Fruit fly (Drosophila melanogaster) whole organism, embryonic: ENCODE results near the gene Shc.

Source experiments
- Abd-B ChIP-seq: fragments of 200-800 bp; sonication (Bioruptor generic); optimal IDR thresholded peaks from 2 replicates; lab custom pipeline; 2018; ENCODE audit warnings: missing biosample characterization, mild to moderate bottlenecking, missing genetic modification characterization, moderate library complexity
- Asciz ChIP-seq: fragments of 200-800 bp; sonication (Bioruptor generic); optimal IDR thresholded peaks from 2 replicates; lab custom pipeline; 2017; ENCODE audit warnings: missing biosample characterization, mild to moderate bottlenecking, missing genetic modification characterization, missing genetic modification reagents
- Blimp-1 ChIP-seq: fragments of 200-800 bp; sonication (Bioruptor generic); optimal IDR thresholded peaks from 3 replicates; lab custom pipeline; 2018; ENCODE audit warnings: missing biosample characterization, missing genetic modification characterization, mild to moderate bottlenecking, moderate library complexity, missing genetic modification reagents
- Bteb2 ChIP-seq: fragments of 200-800 bp; sonication (Bioruptor generic); optimal IDR thresholded peaks from 2 replicates; lab custom pipeline; 2016; ENCODE audit warnings: missing biosample characterization, missing genetic modification characterization
- CG10147 ChIP-seq: fragments of 200-800 bp; sonication (Bioruptor generic); optimal IDR thresholded peaks from 2 replicates; lab custom pipeline; 2019; ENCODE audit warnings: missing biosample characterization, mild to moderate bottlenecking, missing genetic modification characterization, moderate library complexity
- CG10209 ChIP-seq: fragments of 200-800 bp; sonication (Bioruptor generic); optimal IDR thresholded peaks from 3 replicates; lab custom pipeline; 2017; ENCODE audit warnings: missing biosample characterization, mild to moderate bottlenecking, missing genetic modification characterization, missing genetic modification reagents
- CG10267 ChIP-seq: fragments of 200-800 bp; sonication (Bioruptor generic); optimal IDR thresholded peaks from 2 replicates; lab custom pipeline; 2018; ENCODE audit warnings: missing biosample characterization, mild to moderate bottlenecking, missing genetic modification characterization, moderate library complexity
- CG10321 ChIP-seq: fragments of 200-800 bp; sonication (Bioruptor generic); IDR thresholded peaks from 2 replicates; pipeline ENCODE4 v1.3.6; 2022; ENCODE audit warnings: missing biosample characterization, missing genetic modification characterization
- CG10543 ChIP-seq: fragments of 200-800 bp; sonication (Bioruptor generic); optimal IDR thresholded peaks from 3 replicates; lab custom pipeline; 2017; ENCODE audit warnings: missing biosample characterization, mild to moderate bottlenecking, missing genetic modification characterization, moderate library complexity
- CG10565 ChIP-seq: fragments of 200-800 bp; sonication (Bioruptor generic); optimal IDR thresholded peaks from 3 replicates; lab custom pipeline; 2016; ENCODE audit warnings: missing biosample characterization, mild to moderate bottlenecking, missing genetic modification characterization
- CG11456 ChIP-seq: fragments of 200-800 bp; sonication (Bioruptor generic); IDR thresholded peaks from 3 replicates; pipeline ENCODE4 v1.3.6; 2022; ENCODE audit warnings: missing biosample characterization, missing genetic modification characterization
- CG12659 ChIP-seq: fragments of 200-800 bp; sonication (Bioruptor generic); optimal IDR thresholded peaks from 3 replicates; lab custom pipeline; 2017; ENCODE audit warnings: mild to moderate bottlenecking, missing biosample characterization, missing genetic modification reagents, missing genetic modification characterization
- CG12769 ChIP-seq: fragments of 200-800 bp; sonication (Bioruptor generic); optimal IDR thresholded peaks from 2 replicates; lab custom pipeline; 2019; ENCODE audit warnings: missing biosample characterization, mild to moderate bottlenecking, missing genetic modification characterization, moderate library complexity
- CG13123 ChIP-seq: fragments of 200-800 bp; sonication (Bioruptor generic); optimal IDR thresholded peaks from 2 replicates; lab custom pipeline; 2016; ENCODE audit warnings: missing biosample characterization, missing genetic modification characterization
- CG14441 ChIP-seq: fragments of 200-800 bp; sonication (Bioruptor generic); IDR thresholded peaks from 2 replicates; pipeline ENCODE4 v1.3.6; 2022; ENCODE audit warnings: missing biosample characterization, missing genetic modification characterization
- CG18599 ChIP-seq: fragments of 200-800 bp; sonication (Bioruptor generic); optimal IDR thresholded peaks from 3 replicates; lab custom pipeline; 2017; ENCODE audit warnings: missing biosample characterization, missing genetic modification characterization, mild to moderate bottlenecking, moderate library complexity, missing genetic modification reagents
- CG3163 ChIP-seq: fragments of 200-800 bp; sonication (Bioruptor generic); optimal IDR thresholded peaks from 3 replicates; lab custom pipeline; 2016; ENCODE audit warnings: missing biosample characterization, missing genetic modification characterization
- CG4360 ChIP-seq: fragments of 200-800 bp; sonication (Bioruptor generic); IDR thresholded peaks from 2 replicates; pipeline ENCODE4 v1.3.6; 2022; ENCODE audit warnings: missing biosample characterization, missing genetic modification characterization
- CG6689 ChIP-seq: fragments of 200-800 bp; sonication (Bioruptor generic); IDR thresholded peaks from 2 replicates; pipeline ENCODE4 v1.3.6; 2022; ENCODE audit warnings: missing biosample characterization, missing genetic modification characterization
- CG6854 ChIP-seq: fragments of 200-800 bp; sonication (Bioruptor generic); optimal IDR thresholded peaks from 3 replicates; lab custom pipeline; 2017; ENCODE audit warnings: missing biosample characterization, mild to moderate bottlenecking, missing genetic modification characterization
- CG7963 ChIP-seq: fragments of 200-800 bp; sonication (Bioruptor generic); IDR thresholded peaks from 3 replicates; pipeline ENCODE4 v1.3.6; 2022; ENCODE audit warnings: missing biosample characterization, missing genetic modification characterization; ENCODE audit not compliant: partially characterized antibody
- CG8290 ChIP-seq, 3 experiments: fragments of 200-800 bp; sonication (Bioruptor generic); optimal IDR thresholded peaks; 2 replicates each; lab custom pipeline; 2016 to 2019; ENCODE audit warnings: missing biosample characterization in 3 of 3, missing genetic modification characterization in 3 of 3, mild to moderate bottlenecking in 2 of 3, moderate library complexity in 1 of 3
- CG8478 ChIP-seq: fragments of >200 bp; optimal IDR thresholded peaks from 2 replicates; lab custom pipeline; 2018
- CrebB ChIP-seq: fragments of 200-800 bp; sonication (Bioruptor generic); optimal IDR thresholded peaks from 3 replicates; lab custom pipeline; 2018; ENCODE audit warnings: missing biosample characterization, mild to moderate bottlenecking, missing genetic modification characterization
- D19A ChIP-seq: fragments of 200-800 bp; optimal IDR thresholded peaks from 3 replicates; lab custom pipeline; 2019; ENCODE audit warnings: missing biosample characterization, mild to moderate bottlenecking, missing genetic modification characterization, moderate library complexity
- Eip74EF ChIP-seq, 2 experiments: fragments of 200-800 bp in 1 of 2; fragments of >200 bp in 1 of 2; sonication (Bioruptor generic) in 1 of 2; optimal IDR thresholded peaks; 2 replicates each; lab custom pipeline; 2017 to 2019; ENCODE audit warnings: missing biosample characterization in 2 of 2, missing genetic modification characterization in 2 of 2, mild to moderate bottlenecking in 1 of 2, moderate library complexity in 1 of 2
- Fer1 ChIP-seq: fragments of 200-800 bp; sonication (Bioruptor generic); optimal IDR thresholded peaks from 2 replicates; lab custom pipeline; 2017; ENCODE audit warnings: missing biosample characterization, mild to moderate bottlenecking, missing genetic modification characterization
- Hmr ChIP-seq: fragments of 200-800 bp; sonication (Bioruptor generic); optimal IDR thresholded peaks from 3 replicates; lab custom pipeline; 2017; ENCODE audit warnings: mild to moderate bottlenecking, missing biosample characterization, missing genetic modification reagents, missing genetic modification characterization
- MTF-1 ChIP-seq: fragments of 200-800 bp; sonication (Bioruptor generic); optimal IDR thresholded peaks from 2 replicates; lab custom pipeline; 2018; ENCODE audit warnings: missing biosample characterization, mild to moderate bottlenecking, missing genetic modification characterization, borderline replicate concordance
- Meics ChIP-seq: fragments of 200-800 bp; sonication (Bioruptor generic); optimal IDR thresholded peaks from 2 replicates; lab custom pipeline; 2017; ENCODE audit warnings: missing biosample characterization, mild to moderate bottlenecking, missing genetic modification characterization
- Pdp1 ChIP-seq, 2 experiments: fragments of 200-800 bp; sonication (Bioruptor generic); optimal IDR thresholded peaks; 3 replicates each; lab custom pipeline; 2016; ENCODE audit warnings: missing biosample characterization in 2 of 2, missing genetic modification characterization in 2 of 2, mild to moderate bottlenecking in 1 of 2, moderate library complexity in 1 of 2
- Ptx1 ChIP-seq: fragments of 200-800 bp; sonication (Bioruptor generic); IDR thresholded peaks from 2 replicates; pipeline ENCODE4 v1.3.6; 2022; ENCODE audit warnings: missing biosample characterization, missing genetic modification characterization
- Ravus ChIP-seq: fragments of 200-800 bp; sonication (Bioruptor generic); IDR thresholded peaks from 2 replicates; pipeline ENCODE4 v1.3.6; 2022; ENCODE audit warnings: missing biosample characterization, missing genetic modification characterization
- Sox100B ChIP-seq: fragments of 200-800 bp; sonication (Bioruptor generic); optimal IDR thresholded peaks from 3 replicates; lab custom pipeline; 2018; ENCODE audit warnings: missing biosample characterization, mild to moderate bottlenecking, missing genetic modification characterization
- Sox102F ChIP-seq: fragments of 200-800 bp; sonication (Bioruptor generic); optimal IDR thresholded peaks from 2 replicates; lab custom pipeline; 2018; ENCODE audit warnings: missing biosample characterization, mild to moderate bottlenecking, missing genetic modification characterization, moderate library complexity
- bowl ChIP-seq: fragments of 200-800 bp; sonication (Bioruptor generic); IDR thresholded peaks from 2 replicates; pipeline ENCODE4 v1.3.6; 2022; ENCODE audit warnings: missing biosample characterization, missing genetic modification characterization
- br ChIP-seq: fragments of >200 bp; optimal IDR thresholded peaks from 2 replicates; lab custom pipeline; 2017
- bsh ChIP-seq, 2 experiments: fragments of 200-800 bp; sonication (Bioruptor generic); optimal IDR thresholded peaks; 2 replicates each; lab custom pipeline; 2017 to 2018; ENCODE audit warnings: mild to moderate bottlenecking in 2 of 2, missing biosample characterization in 2 of 2, missing genetic modification characterization in 2 of 2, moderate library complexity in 1 of 2
- cwo ChIP-seq: fragments of 200-800 bp; sonication (Bioruptor generic); optimal IDR thresholded peaks from 3 replicates; lab custom pipeline; 2017; ENCODE audit warnings: missing biosample characterization, missing genetic modification characterization, mild to moderate bottlenecking, moderate library complexity, missing genetic modification reagents
- ind ChIP-seq: fragments of 200-800 bp; sonication (Bioruptor generic); optimal IDR thresholded peaks from 3 replicates; lab custom pipeline; 2016; ENCODE audit warnings: missing biosample characterization, missing genetic modification characterization
- knrl ChIP-seq: fragments of 200-800 bp; sonication (Bioruptor generic); IDR thresholded peaks from 3 replicates; pipeline ENCODE4 v1.3.6; 2022; ENCODE audit warnings: missing biosample characterization, missing genetic modification characterization; ENCODE audit not compliant: partially characterized antibody
- nerfin-1 ChIP-seq: fragments of 200-800 bp; sonication (Bioruptor generic); optimal IDR thresholded peaks from 3 replicates; lab custom pipeline; 2019; ENCODE audit warnings: missing biosample characterization, mild to moderate bottlenecking, missing genetic modification characterization, moderate library complexity
- sens ChIP-seq: fragments of 200-800 bp; sonication (Bioruptor generic); peaks from one replicate; lab custom pipeline; 2016; ENCODE audit warnings: missing biosample characterization, missing genetic modification characterization
- slbo ChIP-seq: fragments of 200-800 bp; sonication (Bioruptor generic); IDR thresholded peaks from 2 replicates; pipeline ENCODE4 v1.3.6; 2022; ENCODE audit warnings: missing biosample characterization, missing genetic modification characterization
- sqz ChIP-seq: fragments of 200-800 bp; sonication (Bioruptor generic); optimal IDR thresholded peaks from 3 replicates; lab custom pipeline; 2018; ENCODE audit warnings: missing biosample characterization, mild to moderate bottlenecking, missing genetic modification characterization
- trh ChIP-seq: fragments of 200-800 bp; sonication (Bioruptor generic); optimal IDR thresholded peaks from 2 replicates; lab custom pipeline; 2016; ENCODE audit warnings: missing biosample characterization, missing genetic modification characterization
- vnd ChIP-seq: fragments of 200-800 bp; sonication (Bioruptor generic); IDR thresholded peaks from 3 replicates; pipeline ENCODE4 v1.3.6; 2022; ENCODE audit warnings: missing biosample characterization, missing genetic modification characterization; ENCODE audit not compliant: partially characterized antibody
- zen ChIP-seq: fragments of 200-800 bp; sonication (Bioruptor generic); optimal IDR thresholded peaks from 3 replicates; lab custom pipeline; 2018; ENCODE audit warnings: missing biosample characterization, mild to moderate bottlenecking, missing genetic modification characterization, moderate library complexity

Shc gene

DNA sequence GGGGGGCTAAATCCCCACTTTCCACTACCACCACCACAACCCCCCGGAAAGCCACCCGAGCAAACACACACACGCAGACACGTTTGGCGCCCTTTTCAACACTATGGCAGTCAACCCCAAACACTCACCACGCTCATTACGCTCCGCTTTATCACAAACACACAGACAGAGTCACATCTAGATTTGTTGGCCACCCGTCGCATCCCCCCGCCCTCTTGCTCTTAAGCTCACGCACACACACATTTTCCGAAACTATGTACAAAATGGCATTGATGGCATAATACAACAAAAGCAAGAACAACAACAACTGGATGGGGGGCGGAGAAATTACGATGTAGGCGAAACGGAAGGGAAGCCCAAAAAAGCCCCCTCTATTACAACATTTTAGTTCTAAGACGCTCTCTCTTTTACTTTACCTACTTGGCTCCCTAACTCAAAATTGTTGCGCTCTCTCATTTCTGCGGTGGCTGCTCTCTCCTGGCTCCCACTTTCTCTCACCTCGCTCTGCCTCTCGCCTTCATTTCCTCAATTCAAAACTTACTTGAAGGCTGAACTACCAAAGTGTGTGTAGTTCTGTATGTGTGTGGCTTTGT lies 38.9 kb downstream of the Shc start (continued):
- TF ChIP-seq CG8290 (GFP tag; optimal IDR thresholded peaks at IDR 0.05; lab: Kevin White, UChicago): no peak
- peak; percentile 10 to 50 for TF ChIP-seq CG8290 (tag; optimal IDR thresholded peaks at IDR 0.05; lab: Kevin White, UChicago)
- TF ChIP-seq CG12769 (tag; lab: Kevin White, UChicago): peak; percentile 30
- TF ChIP-seq CG4360: peak; percentile 75
- peak; percentile 22 for TF ChIP-seq CrebB
- TF ChIP-seq MTF-1 (GFP tag; lab: Kevin White, UChicago): peak; percentile 10
- peak; percentile 28 for TF ChIP-seq Fer1 (GFP tag; lab: Kevin White, UChicago)
- TF ChIP-seq Abd-B: no peak
- TF ChIP-seq trh: no peak
- TF ChIP-seq CG10321 (GFP tag; lab: Robert Waterston, UW): no peak
- TF ChIP-seq knrl: no peak
- TF ChIP-seq bsh (GFP tag; optimal IDR thresholded peaks at IDR 0.05; lab: Kevin White, UChicago): no peak
- no peak for TF ChIP-seq CG6854 (GFP tag; lab: Kevin White, UChicago)
- TF ChIP-seq Pdp1 (GFP tag; optimal IDR thresholded peaks at IDR 0.05; lab: Kevin White, UChicago): peak in 1 of 2 experiments; percentile 88
- peak; percentile 11 for TF ChIP-seq CG3163 (GFP tag; lab: Kevin White, UChicago)
- peak; percentile 50 for TF ChIP-seq CG10543
- no peak for TF ChIP-seq br (lab: Kevin White, UChicago)
- TF ChIP-seq slbo: no peak

- TF ChIP-seq CG10565 (GFP tag; lab: Kevin White, UChicago) (no peak), Ptx1 (GFP tag; lab: Robert Waterston, UW) (0 out of 2 replicates have a peak, but pooled peaks have one; percentile 23), CG8478 (lab: Kevin White, UChicago) (no peak), CG14441 (GFP tag; lab: Robert Waterston, UW) (no peak), vnd (GFP tag; lab: Robert Waterston, UW) (no peak), CG18599 (peak; percentile 58), CG13123 (no peak), CG6689 (GFP tag; lab: Robert Waterston, UW) (peak; percentile 28; the same call in 1 of the 2 replicates), Asciz (GFP tag; lab: Kevin White, UChicago) (peak; percentile 7), cwo (peak; percentile 29), ind (GFP tag; lab: Kevin White, UChicago) (no peak), CG11456 (GFP tag; lab: Robert Waterston, UW) (no peak), Bteb2 (GFP tag; lab: Kevin White, UChicago) (no peak), sqz (GFP tag; lab: Kevin White, UChicago) (no peak), sens (GFP tag; lab: Kevin White, UChicago) (peak; percentile 73), CG10209 (GFP tag; lab: Kevin White, UChicago) (peak; percentile 57), bsh (GFP tag; optimal IDR thresholded peaks at IDR 0.05; lab: Kevin White, UChicago) (peak in 1 of 2 experiments; percentile 29), Meics (GFP tag; lab: Kevin White, UChicago) (peak; percentile 41), CG7963 (GFP tag; lab: Robert Waterston, UW) (no peak), Hmr (peak; percentile 32), CG12659 (peak; percentile 41), D19A (tag; lab: Kevin White, UChicago) (peak; percentile 0), CG10147 (GFP tag; lab: Kevin White, UChicago) (peak; percentile 34), CG10267 (peak; percentile 1), Eip74EF (GFP tag; optimal IDR thresholded peaks at IDR 0.05; lab: Kevin White, UChicago) (peak in 1 of 2 experiments; percentile 14), bowl (no peak), nerfin-1 (tag; lab: Kevin White, UChicago) (peak; percentile 34), zen (tag; lab: Kevin White, UChicago) (no peak), Sox100B (GFP tag; lab: Kevin White, UChicago) (peak; percentile 15), Ravus (GFP tag; lab: Robert Waterston, UW) (no peak), Blimp-1 (GFP tag; lab: Kevin White, UChicago) (peak; percentile 13), Sox102F (GFP tag; lab: Kevin White, UChicago) (peak; percentile 38)
Measured at dm6 chr3L:9466595-9466994, 39.8 kb downstream of the Shc start.
